Worm (Caenorhabditis elegans) whole organism, young adult: ENCODE measurements around the gene C06E4.2.

Source experiments
- F49E8.2 ChIP-seq: sonication (generic microtip); optimal IDR thresholded peaks from 3 replicates; lab custom pipeline; 2017; ENCODE audit warnings: missing genetic modification characterization, mild to moderate bottlenecking, missing compliant biosample characterization, antibody characterized with exemption, moderate library complexity; ENCODE audit not compliant: insufficient read depth
- F52B5.7 ChIP-seq: sonication (generic microtip); optimal IDR thresholded peaks from 2 replicates; lab custom pipeline; 2016; ENCODE audit warnings: mild to moderate bottlenecking, missing genetic modification characterization, missing compliant biosample characterization
- T26A5.8 ChIP-seq: sonication (generic microtip); optimal IDR thresholded peaks from 2 replicates; lab custom pipeline; 2016; ENCODE audit warnings: missing genetic modification characterization, missing compliant biosample characterization
- Y56A3A.18 ChIP-seq: fragments of 200-800 bp; sonication (Bioruptor generic); IDR thresholded peaks from 2 replicates; pipeline ENCODE4 v1.3.6; 2022; ENCODE audit warnings: missing genetic modification reagents, missing genetic modification characterization, missing compliant biosample characterization
- akir-1 ChIP-seq: fragments of 200-800 bp; sonication (Bioruptor generic); optimal IDR thresholded peaks from 2 replicates; lab custom pipeline; 2018; ENCODE audit warnings: mild to moderate bottlenecking, missing genetic modification characterization, moderate library complexity, missing compliant biosample characterization
- attf-3 ChIP-seq: fragments of 200-800 bp; sonication (Bioruptor generic); conservative IDR thresholded peaks from 2 replicates; pipeline ENCODE4 v1.3.6; 2022; ENCODE audit warnings: missing genetic modification reagents, missing genetic modification characterization, missing compliant biosample characterization
- ccch-3 ChIP-seq: fragments of 200-800 bp; sonication (Bioruptor generic); optimal IDR thresholded peaks from 2 replicates; lab custom pipeline; 2018; ENCODE audit warnings: mild to moderate bottlenecking, missing genetic modification characterization, missing compliant biosample characterization
- ceh-91 ChIP-seq: fragments of 200-800 bp; sonication (Bioruptor generic); IDR thresholded peaks from 2 replicates; pipeline ENCODE4 v1.3.6; 2022; ENCODE audit warnings: missing genetic modification reagents, missing genetic modification characterization, missing compliant biosample characterization
- egl-18 ChIP-seq: fragments of 200-800 bp; sonication (Bioruptor generic); IDR thresholded peaks from 2 replicates; pipeline ENCODE4 v1.3.6; 2022; ENCODE audit warnings: missing genetic modification reagents, missing genetic modification characterization, missing compliant biosample characterization
- egl-44 ChIP-seq: fragments of 200-800 bp; sonication (Bioruptor generic); IDR thresholded peaks from 2 replicates; pipeline ENCODE4 v1.3.6; 2022; ENCODE audit warnings: missing genetic modification reagents, missing genetic modification characterization, missing compliant biosample characterization
- ets-4 ChIP-seq: fragments of 200-800 bp; sonication (Bioruptor generic); optimal IDR thresholded peaks from 2 replicates; lab custom pipeline; 2018; ENCODE audit warnings: mild to moderate bottlenecking, missing genetic modification characterization, missing compliant biosample characterization
- nfya-2 ChIP-seq: fragments of 200-800 bp; sonication (Bioruptor generic); IDR thresholded peaks from 2 replicates; pipeline ENCODE4 v1.3.6; 2022; ENCODE audit warnings: missing genetic modification reagents, missing genetic modification characterization, missing compliant biosample characterization
- nhr-80 ChIP-seq: sonication (generic microtip); optimal IDR thresholded peaks from 2 replicates; lab custom pipeline; 2016; ENCODE audit warnings: missing genetic modification characterization, missing compliant biosample characterization
- nhr-90 ChIP-seq: sonication (generic microtip); optimal IDR thresholded peaks from 2 replicates; lab custom pipeline; 2016; ENCODE audit warnings: missing genotype, mild to moderate bottlenecking, missing genetic modification characterization, missing compliant biosample characterization
- tbx-9 ChIP-seq: sonication (generic microtip); optimal IDR thresholded peaks from 2 replicates; lab custom pipeline; 2016; ENCODE audit warnings: borderline replicate concordance, missing genetic modification characterization, inconsistent platforms, missing compliant biosample characterization
- zfh-2 ChIP-seq: fragments of 200-800 bp; sonication (Bioruptor generic); conservative IDR thresholded peaks from 2 replicates; pipeline ENCODE4 v1.3.6; 2022; ENCODE audit warnings: missing genetic modification reagents, missing genetic modification characterization, missing compliant biosample characterization
- ztf-18 ChIP-seq: sonication (generic microtip); optimal IDR thresholded peaks from 2 replicates; lab custom pipeline; 2016; ENCODE audit warnings: missing genotype, mild to moderate bottlenecking, missing genetic modification characterization, missing compliant biosample characterization
- ztf-6 ChIP-seq: fragments of 200-800 bp; sonication (Bioruptor generic); IDR thresholded peaks from 2 replicates; pipeline ENCODE4 v1.3.6; 2022; ENCODE audit warnings: missing genetic modification reagents, missing genetic modification characterization, missing compliant biosample characterization

C06E4.2 gene

ce11 chrIV:7328918-7329317 is 52.2 kb downstream of the C06E4.2 start, which contains the start of gene sqst-2:
Gene sqst-2, minus strand, starts transcription at chrIV:7328975.
- TF ChIP-seq Y56A3A.18: no peak
- no peak for TF ChIP-seq F49E8.2 (tag; lab: Kevin White, UChicago)
- TF ChIP-seq ceh-91 (GFP tag; lab: Robert Waterston, UW): no peak
- TF ChIP-seq akir-1: no peak
- no peak for TF ChIP-seq nfya-2 (GFP tag; lab: Robert Waterston, UW)
- peak; percentile 66 for TF ChIP-seq nhr-80 (tag; lab: Kevin White, UChicago)
- TF ChIP-seq ets-4: no peak
- TF ChIP-seq T26A5.8 (tag; lab: Kevin White, UChicago): no peak

ce11 chrIV:7332695-7333094 is 55.9 kb downstream of the C06E4.2 start, which contains the start of gene ocr-4:
Gene ocr-4, minus strand, starts transcription at chrIV:7332795.
- TF ChIP-seq nfya-2 (GFP tag; lab: Robert Waterston, UW): no peak
- no peak for TF ChIP-seq egl-44 (GFP tag; lab: Robert Waterston, UW)
- TF ChIP-seq ccch-3: no peak
- TF ChIP-seq ztf-6 (GFP tag; lab: Robert Waterston, UW): no peak
- no peak for TF ChIP-seq attf-3 (GFP tag; lab: Robert Waterston, UW)
- no peak for TF ChIP-seq nhr-90 (tag; lab: Kevin White, UChicago)
- no peak for TF ChIP-seq tbx-9 (tag; lab: Kevin White, UChicago)
- no peak for TF ChIP-seq F52B5.7 (tag; lab: Kevin White, UChicago)
- no peak for TF ChIP-seq Y56A3A.18
- TF ChIP-seq zfh-2 (GFP tag; lab: Robert Waterston, UW): no peak
- no peak for TF ChIP-seq egl-18 (GFP tag; lab: Robert Waterston, UW)
- no peak for TF ChIP-seq ztf-18 (tag; lab: Kevin White, UChicago)
